Fruit fly (Drosophila melanogaster): ENCODE data around the gene CG5854.

DNA sequence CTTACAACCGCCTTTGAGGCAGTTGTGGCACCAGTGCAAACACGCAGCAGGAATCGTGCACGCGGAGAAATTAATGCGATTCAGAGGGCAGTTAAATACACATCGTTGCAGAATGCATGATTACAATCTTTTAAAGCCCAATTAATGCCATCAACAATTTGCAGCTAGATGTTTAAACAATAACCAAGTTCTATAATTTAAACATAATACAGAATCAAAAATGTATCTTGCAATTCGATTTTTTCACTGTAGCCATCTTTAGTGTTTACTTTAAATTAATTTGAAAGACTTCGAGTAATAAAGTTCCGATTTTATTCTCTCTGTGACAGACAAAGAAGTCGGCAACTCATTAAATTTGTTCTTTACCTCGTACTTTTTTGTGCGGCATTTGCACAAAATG is 17.7 kb upstream of the CG5854 start:
- TF ChIP-seq amos (GFP tag; IDR thresholded peaks at IDR 0.05; ENCODE audit: partially characterized antibody) (no peak), pho (GFP tag; optimal IDR thresholded peaks at IDR 0.05) (no peak), h (optimal IDR thresholded peaks at IDR 0.05) (no peak), pzg (GFP tag; optimal IDR thresholded peaks at IDR 0.05) (no peak), sug (tag; optimal IDR thresholded peaks at IDR 0.05) (no peak), CG6175 (GFP tag; IDR thresholded peaks at IDR 0.05) (no peak), CG18476 (GFP tag; optimal IDR thresholded peaks at IDR 0.05) (no peak), CG12744 (GFP tag; optimal IDR thresholded peaks at IDR 0.05) (no peak), Mes4 (GFP tag; optimal IDR thresholded peaks at IDR 0.05) (no peak), hbn (GFP tag; IDR thresholded peaks at IDR 0.05; ENCODE audit: partially characterized antibody) (no peak)
